Fruit fly (Drosophila melanogaster): ENCODE measurements around the gene CG34174.
A peak's percentile ranks its signal among the peaks of the same experiment; 100 is the strongest.

CG34174 gene

DNA sequence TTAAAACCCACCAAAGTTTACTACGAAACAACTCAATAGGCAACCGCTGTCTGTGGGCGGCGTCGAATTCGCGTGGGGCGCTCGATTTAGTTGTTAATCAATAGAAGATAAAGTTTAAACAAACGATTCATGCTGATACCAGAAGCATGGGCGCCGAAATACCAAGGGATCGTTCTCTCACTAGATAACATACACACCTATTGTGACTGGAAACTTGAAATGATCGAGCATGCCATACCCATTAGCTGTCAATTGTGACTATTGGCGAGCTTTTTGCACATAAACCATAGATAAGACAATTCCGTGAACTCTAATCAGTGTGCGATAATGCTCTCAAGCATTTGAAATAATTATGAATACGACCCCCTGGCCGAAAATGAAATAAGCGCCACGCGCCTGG is 34.7 kb upstream of the CG34174 start (continued):
- peak; percentile 16 for TF ChIP-seq CG15601 (tag; optimal IDR thresholded peaks at IDR 0.05)
- peak; percentile 82 for TF ChIP-seq dmrt99B (tag; optimal IDR thresholded peaks at IDR 0.05)
- peak; percentile 64 for TF ChIP-seq fd96Cb (tag; optimal IDR thresholded peaks at IDR 0.05)
- peak; percentile 35 for TF ChIP-seq Oaz (GFP tag; IDR thresholded peaks at IDR 0.05)
- no peak for TF ChIP-seq CG17328 (GFP tag; IDR thresholded peaks at IDR 0.05)
- peak; percentile 90 for TF ChIP-seq Antp (GFP tag; optimal IDR thresholded peaks at IDR 0.05)
- TF ChIP-seq pita (GFP tag; optimal IDR thresholded peaks at IDR 0.05): no peak
- no peak for TF ChIP-seq br (optimal IDR thresholded peaks at IDR 0.05)
- TF ChIP-seq CTCF (GFP tag; optimal IDR thresholded peaks at IDR 0.05): no peak
- TF ChIP-seq CG12071 (GFP tag; optimal IDR thresholded peaks at IDR 0.05): peak; percentile 83
- TF ChIP-seq Mad (GFP tag; optimal IDR thresholded peaks at IDR 0.05): peak; percentile 40
- TF ChIP-seq Dip3 (GFP tag; optimal IDR thresholded peaks at IDR 0.05): peak; percentile 78
- TF ChIP-seq chif (GFP tag; optimal IDR thresholded peaks at IDR 0.05): peak; percentile 58 to 63
- peak; percentile 6 for TF ChIP-seq CG3838 (GFP tag; optimal IDR thresholded peaks at IDR 0.05)
- TF ChIP-seq jing (GFP tag; optimal IDR thresholded peaks at IDR 0.05): peak; percentile 63
- TF ChIP-seq CG12236 (GFP tag; optimal IDR thresholded peaks at IDR 0.05): peak; percentile 8
- peak; percentile 39 for TF ChIP-seq CG15514 (GFP tag; optimal IDR thresholded peaks at IDR 0.05)
- no peak for TF ChIP-seq CG10565 (GFP tag; optimal IDR thresholded peaks at IDR 0.05)
- peak; percentile 93 for TF ChIP-seq Ets65A (GFP tag)
- TF ChIP-seq CG18764 (GFP tag; optimal IDR thresholded peaks at IDR 0.05): peak; percentile 59
- TF ChIP-seq dati (GFP tag; IDR thresholded peaks at IDR 0.05): 0 out of 2 replicates have a peak, but pooled peaks have one; percentile 21
- TF ChIP-seq Six4 (GFP tag; optimal IDR thresholded peaks at IDR 0.05): peak; percentile 19
- TF ChIP-seq fd102C (GFP tag; optimal IDR thresholded peaks at IDR 0.05): no peak
- peak; percentile 7 for TF ChIP-seq Max (GFP tag; optimal IDR thresholded peaks at IDR 0.05)
- peak; percentile 87 for TF ChIP-seq ind (GFP tag; optimal IDR thresholded peaks at IDR 0.05)
- peak; percentile 33 for TF ChIP-seq CG9437 (GFP tag; optimal IDR thresholded peaks at IDR 0.05)
- no peak for TF ChIP-seq HLHmδ (GFP tag; optimal IDR thresholded peaks at IDR 0.05)
- TF ChIP-seq CG6654 (GFP tag; optimal IDR thresholded peaks at IDR 0.05): peak; percentile 12
- TF ChIP-seq mam (GFP tag; optimal IDR thresholded peaks at IDR 0.05): peak; percentile 67
- no peak for TF ChIP-seq Dp (GFP tag; optimal IDR thresholded peaks at IDR 0.05)
- peak; percentile 91 for TF ChIP-seq sr (GFP tag; IDR thresholded peaks at IDR 0.05)
- peak; percentile 55 for TF ChIP-seq oc (tag; optimal IDR thresholded peaks at IDR 0.05)
- peak; percentile 59; the same call in 1 of the 2 replicates for TF ChIP-seq danr (GFP tag; IDR thresholded peaks at IDR 0.05)
- TF ChIP-seq usp (GFP tag; optimal IDR thresholded peaks at IDR 0.05): no peak
- peak; percentile 79 for TF ChIP-seq fu2 (GFP tag; optimal IDR thresholded peaks at IDR 0.05)
- TF ChIP-seq CG10431 (GFP tag; optimal IDR thresholded peaks at IDR 0.05): no peak
- TF ChIP-seq CG2875 (GFP tag; optimal IDR thresholded peaks at IDR 0.05): peak; percentile 8
- TF ChIP-seq bbx (GFP tag; IDR thresholded peaks at IDR 0.05; ENCODE audit: partially characterized antibody): no peak
- TF ChIP-seq ranshi (GFP tag; IDR thresholded peaks at IDR 0.05): peak; percentile 58; the same call in 1 of the 2 replicates
- TF ChIP-seq gsb (GFP tag; IDR thresholded peaks at IDR 0.05): peak; percentile 54; the same call in 1 of the 2 replicates
- peak; percentile 74 for TF ChIP-seq tgo (GFP tag; IDR thresholded peaks at IDR 0.05)
- peak; percentile 71 for TF ChIP-seq pho (GFP tag; optimal IDR thresholded peaks at IDR 0.05)
- no peak for TF ChIP-seq corto (GFP tag; optimal IDR thresholded peaks at IDR 0.05)
- TF ChIP-seq CG11560 (tag; IDR thresholded peaks at IDR 0.05): peak; percentile 57; the same call in 1 of the 3 replicates
- TF ChIP-seq pb (GFP tag; optimal IDR thresholded peaks at IDR 0.05): peak; percentile 48
- TF ChIP-seq amos (GFP tag; IDR thresholded peaks at IDR 0.05; ENCODE audit: partially characterized antibody): no peak
- TF ChIP-seq CG3281 (GFP tag; optimal IDR thresholded peaks at IDR 0.05): peak; percentile 60
- TF ChIP-seq cato (GFP tag; optimal IDR thresholded peaks at IDR 0.05; ENCODE audit: borderline replicate concordance): no peak
- TF ChIP-seq run (tag; optimal IDR thresholded peaks at IDR 0.05): peak; percentile 36
- no peak for TF ChIP-seq vnd (GFP tag; IDR thresholded peaks at IDR 0.05; ENCODE audit: partially characterized antibody)
- peak; percentile 29 for TF ChIP-seq CG3065 (GFP tag; optimal IDR thresholded peaks at IDR 0.05)
- TF ChIP-seq twi (tag; optimal IDR thresholded peaks at IDR 0.05): no peak

Data from whole organism, embryonic.